Fruit fly (Drosophila melanogaster): ENCODE data around the gene CG1316.

The CG1316 gene

DNA sequence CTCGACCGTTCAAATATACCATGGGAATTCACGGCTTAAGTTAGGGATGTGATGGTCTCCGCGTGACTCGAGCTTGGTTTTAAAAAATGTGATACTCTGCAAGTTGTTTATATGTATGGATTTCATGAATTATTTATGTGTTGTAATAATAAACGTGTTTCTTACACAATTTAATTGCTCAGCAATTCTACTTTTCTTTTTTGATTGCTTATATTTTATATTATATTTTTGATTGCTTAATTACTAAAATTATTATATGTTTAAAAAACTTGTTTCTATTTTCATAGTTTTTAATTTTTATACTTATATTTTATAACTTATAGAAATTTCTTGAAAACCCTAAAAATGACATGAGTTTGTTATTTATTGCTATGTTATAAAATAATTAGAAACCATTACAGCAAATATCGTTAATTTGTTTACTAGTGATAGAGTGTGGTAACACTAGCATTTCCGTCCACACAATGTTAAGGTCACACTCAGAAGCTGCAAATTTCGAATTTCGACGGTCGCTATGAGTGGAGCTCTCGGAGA is 29.3 kb upstream of the CG1316 start, which contains the start of the genes ago and CG1265 (continued):
- TF ChIP-seq CG14860 (GFP tag; IDR thresholded peaks at IDR 0.05; ENCODE audit: partially characterized antibody): 0 out of 3 replicates have a peak, but pooled peaks have one; percentile 4
- TF ChIP-seq Hr51 (GFP tag; optimal IDR thresholded peaks at IDR 0.05): peak in 1 of 2 experiments; percentile 55
- peak; percentile 43; the same call in 1 of the 3 replicates for TF ChIP-seq Opbp (GFP tag; IDR thresholded peaks at IDR 0.05; ENCODE audit: partially characterized antibody)
- TF ChIP-seq Hsf (GFP tag; optimal IDR thresholded peaks at IDR 0.05): peak; percentile 5
- TF ChIP-seq D19B (GFP tag; optimal IDR thresholded peaks at IDR 0.05): no peak
- peak; percentile 67 for TF ChIP-seq slbo (GFP tag; IDR thresholded peaks at IDR 0.05)
- TF ChIP-seq sug (tag; optimal IDR thresholded peaks at IDR 0.05): peak; percentile 43
- no peak for TF ChIP-seq CG13123 (GFP tag; optimal IDR thresholded peaks at IDR 0.05)
- peak; percentile 12; the same call in 1 of the 2 replicates for TF ChIP-seq Taf1 (GFP tag; IDR thresholded peaks at IDR 0.05)
- TF ChIP-seq CG5180 (GFP tag; optimal IDR thresholded peaks at IDR 0.05): peak; percentile 2
- peak; percentile 57 for TF ChIP-seq CG10209 (GFP tag; optimal IDR thresholded peaks at IDR 0.05)
- TF ChIP-seq tll (GFP tag; optimal IDR thresholded peaks at IDR 0.05): no peak
- TF ChIP-seq lilli (GFP tag; optimal IDR thresholded peaks at IDR 0.05): peak; percentile 50
- TF ChIP-seq dysf (GFP tag; IDR thresholded peaks at IDR 0.05): peak; percentile 40; the same call in 1 of the 3 replicates
- TF ChIP-seq Drgx (GFP tag; IDR thresholded peaks at IDR 0.05): peak; percentile 25; the same call in 1 of the 2 replicates
- peak; percentile 64 for TF ChIP-seq CG30403 (GFP tag; optimal IDR thresholded peaks at IDR 0.05)
- peak; percentile 37 for TF ChIP-seq tin (GFP tag; optimal IDR thresholded peaks at IDR 0.05)
- peak; percentile 28 for TF ChIP-seq ind (GFP tag; optimal IDR thresholded peaks at IDR 0.05)
- peak; percentile 33 for TF ChIP-seq CG10431 (GFP tag; optimal IDR thresholded peaks at IDR 0.05)
- TF ChIP-seq CG18011 (GFP tag; optimal IDR thresholded peaks at IDR 0.05): no peak
- TF ChIP-seq CG17361 (GFP tag; IDR thresholded peaks at IDR 0.05): peak; percentile 83
- no peak for TF ChIP-seq CG10462 (GFP tag; optimal IDR thresholded peaks at IDR 0.05)
- TF ChIP-seq Hmr (GFP tag; optimal IDR thresholded peaks at IDR 0.05): peak; percentile 55
- TF ChIP-seq inv (GFP tag; IDR thresholded peaks at IDR 0.05; ENCODE audit: partially characterized antibody): no peak
- no peak for TF ChIP-seq ro (GFP tag; IDR thresholded peaks at IDR 0.05)
- TF ChIP-seq CG15479 (GFP tag; optimal IDR thresholded peaks at IDR 0.05): no peak
- peak; percentile 52 for TF ChIP-seq CG17829 (tag; optimal IDR thresholded peaks at IDR 0.05)
- 0 out of 2 replicates have a peak, but pooled peaks have one; percentile 19 for TF ChIP-seq dati (GFP tag; IDR thresholded peaks at IDR 0.05)
- no peak for TF ChIP-seq CG1647 (GFP tag; optimal IDR thresholded peaks at IDR 0.05)
- TF ChIP-seq Oaz (GFP tag; IDR thresholded peaks at IDR 0.05): 0 out of 2 replicates have a peak, but pooled peaks have one; percentile 11
- peak in 1 of 2 experiments; percentile 30 for TF ChIP-seq insv (GFP tag; optimal IDR thresholded peaks at IDR 0.05)
- peak; percentile 27 for TF ChIP-seq H2.0 (GFP tag; IDR thresholded peaks at IDR 0.05)
- TF ChIP-seq Dek (tag; optimal IDR thresholded peaks at IDR 0.05): peak; percentile 15
- TF ChIP-seq CG12391 (tag; optimal IDR thresholded peaks at IDR 0.05): peak; percentile 54
- peak; percentile 32; the same call in 1 of the 2 replicates for TF ChIP-seq CG1024 (GFP tag; IDR thresholded peaks at IDR 0.05)
- 0 out of 3 replicates have a peak, but pooled peaks have one; percentile 32 for TF ChIP-seq Dbx (GFP tag; IDR thresholded peaks at IDR 0.05)
- TF ChIP-seq CG10543 (GFP tag; optimal IDR thresholded peaks at IDR 0.05): peak; percentile 80
- peak; percentile 7 for TF ChIP-seq unpg (GFP tag; optimal IDR thresholded peaks at IDR 0.05)
- TF ChIP-seq CG18599 (GFP tag; optimal IDR thresholded peaks at IDR 0.05): peak; percentile 37
- TF ChIP-seq sqz (GFP tag; optimal IDR thresholded peaks at IDR 0.05): peak; percentile 53
- peak; percentile 35 for TF ChIP-seq CG17385 (GFP tag; optimal IDR thresholded peaks at IDR 0.05)
- no peak for TF ChIP-seq cas (GFP tag; IDR thresholded peaks at IDR 0.05)
- TF ChIP-seq pan (optimal IDR thresholded peaks at IDR 0.05): no peak
- TF ChIP-seq pan (GFP tag; optimal IDR thresholded peaks at IDR 0.05 in 1 of 2, IDR thresholded peaks at IDR 0.05 in 1 of 2): peak in 1 of 2 experiments; percentile 39
- TF ChIP-seq grau (tag; optimal IDR thresholded peaks at IDR 0.05): peak; percentile 56
- TF ChIP-seq fd102C (GFP tag; optimal IDR thresholded peaks at IDR 0.05): no peak
- TF ChIP-seq CG8290 (GFP tag; optimal IDR thresholded peaks at IDR 0.05): no peak
- peak in 1 of 2 experiments; percentile 53 for TF ChIP-seq CG8290 (tag; optimal IDR thresholded peaks at IDR 0.05)
- peak; percentile 47 for TF ChIP-seq CG30020 (tag; optimal IDR thresholded peaks at IDR 0.05)
